Worm (Caenorhabditis elegans): ENCODE data around the gene F07F6.4.

The F07F6.4 gene

DNA sequence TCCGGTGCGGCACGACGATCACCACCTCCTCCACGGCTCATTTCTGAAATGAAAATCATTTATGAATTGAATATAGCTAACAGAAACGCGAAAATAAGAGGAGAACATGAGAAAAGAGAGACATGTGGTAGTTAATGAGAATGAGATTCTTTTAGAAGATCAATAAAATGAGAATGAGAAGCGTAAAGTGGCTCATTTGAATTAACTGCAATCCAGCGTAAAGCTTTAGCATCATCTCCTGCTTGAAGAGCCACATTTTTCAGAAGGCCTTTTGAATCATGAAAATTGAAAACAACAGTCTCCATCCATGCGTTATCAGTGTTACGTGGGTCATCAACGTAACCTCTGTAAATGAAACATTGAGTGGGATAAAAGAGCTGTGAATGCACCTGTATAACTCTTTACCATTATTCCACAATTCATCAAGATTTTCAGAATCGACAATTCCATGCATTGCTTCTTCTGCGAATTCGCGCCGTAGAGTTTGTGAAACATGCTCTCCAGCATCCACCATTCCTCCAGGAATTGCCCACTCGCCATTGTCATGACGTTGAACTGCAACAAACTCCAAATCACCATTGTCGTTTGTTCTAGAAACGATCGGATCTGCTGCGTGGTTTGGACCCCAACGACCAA lies 40.5 kb downstream of the F07F6.4 start, which contains the start of gene rsp-4:
Gene rsp-4 (minus strand): TSS at position 51 of the 636 bp plus-strand sequence.
- TF ChIP-seq nfyb-1 (GFP tag; IDR thresholded peaks at IDR 0.05) = 0 out of 2 replicates have a peak, but pooled peaks have one; percentile 36
- no peak for TF ChIP-seq bed-1 (GFP tag; IDR thresholded peaks at IDR 0.05)

- TF ChIP-seq tbp1 (GFP tag; optimal IDR thresholded peaks at IDR 0.05) = no peak
- peak; percentile 40; the same call in 1 of the 2 replicates for TF ChIP-seq B0336.3 (GFP tag; IDR thresholded peaks at IDR 0.05)
- no peak for TF ChIP-seq nhr-90 (tag; optimal IDR thresholded peaks at IDR 0.05)
- 0 out of 2 replicates have a peak, but pooled peaks have one; percentile 11 for TF ChIP-seq Y53G8AR.9 (GFP tag; conservative IDR thresholded peaks at IDR 0.05)
- peak; percentile 36; the same call in 1 of the 2 replicates for TF ChIP-seq Y95B8A.8 (GFP tag; IDR thresholded peaks at IDR 0.05)
- no peak for TF ChIP-seq unc-62 (GFP tag; optimal IDR thresholded peaks at IDR 0.05)
- TF ChIP-seq madf-3 (GFP tag; IDR thresholded peaks at IDR 0.05) = 0 out of 2 replicates have a peak, but pooled peaks have one; percentile 42
- TF ChIP-seq C17E4.6 (GFP tag; IDR thresholded peaks at IDR 0.05) = no peak
- 0 out of 2 replicates have a peak, but pooled peaks have one; percentile 22 for TF ChIP-seq hsf-1 (GFP tag; IDR thresholded peaks at IDR 0.05)
- TF ChIP-seq him-1 (tag; optimal IDR thresholded peaks at IDR 0.05) = peak; percentile 23
Measured at ce11 chrII:5387217-5387616, 42.2 kb downstream of the F07F6.4 start, which contains the start of gene ccpp-6. ccpp-6 (minus strand) TSS chrII:5387317.

ce11 chrII:5384282-5384681 lies 45.1 kb downstream of the F07F6.4 start:
- TF ChIP-seq lin-26 (GFP tag; IDR thresholded peaks at IDR 0.05) (no peak), mxl-1 (tag; optimal IDR thresholded peaks at IDR 0.05) (no peak), lin-54 (GFP tag; optimal IDR thresholded peaks at IDR 0.05) (no peak), madf-8 (GFP tag; conservative IDR thresholded peaks at IDR 0.05) (no peak), fkh-3 (tag; optimal IDR thresholded peaks at IDR 0.05) (no peak), repo-1 (tag; optimal IDR thresholded peaks at IDR 0.05) (no peak), pbrm-1 (GFP tag; IDR thresholded peaks at IDR 0.05) (no peak), hrde-1 (tag; optimal IDR thresholded peaks at IDR 0.05; ENCODE audit: borderline replicate concordance) (peak; percentile 53), ceh-91 (GFP tag; IDR thresholded peaks at IDR 0.05) (no peak), nfyb-1 (GFP tag; IDR thresholded peaks at IDR 0.05) (0 out of 2 replicates have a peak, but pooled peaks have one; percentile 8), mcd-1 (GFP tag; IDR thresholded peaks at IDR 0.05) (no peak), ceh-100 (GFP tag; IDR thresholded peaks at IDR 0.05) (no peak), Y56A3A.18 (GFP tag; IDR thresholded peaks at IDR 0.05) (no peak), F23B12.7 (tag; optimal IDR thresholded peaks at IDR 0.05; ENCODE audit: insufficient read depth) (no peak), snpc-1.3 (tag; optimal IDR thresholded peaks at IDR 0.05; ENCODE audit: insufficient read depth) (no peak), ceh-40 (GFP tag; IDR thresholded peaks at IDR 0.05) (no peak)

DNA sequence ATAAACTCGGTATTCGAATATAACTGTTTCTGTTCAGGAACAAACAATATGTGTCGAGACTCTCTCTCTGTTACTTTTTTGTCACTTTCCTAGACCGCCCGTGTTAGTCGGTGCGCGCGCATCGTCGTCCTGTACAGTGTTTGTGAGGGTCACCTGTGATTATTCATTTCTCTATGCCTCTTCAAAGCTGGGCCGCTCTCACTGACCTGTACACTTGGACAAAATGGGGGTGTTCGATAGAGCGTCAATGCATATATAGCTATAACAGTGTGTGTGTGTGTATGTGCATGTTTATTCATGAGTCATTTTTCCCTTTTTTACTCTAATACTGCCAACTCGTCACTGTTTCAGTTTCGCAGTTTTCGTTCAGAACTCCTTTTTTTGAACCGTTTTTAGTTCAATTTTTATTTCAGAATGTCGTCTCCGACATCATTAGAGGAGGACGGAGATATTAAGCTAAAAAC lies 49.7 kb downstream of the F07F6.4 start, which contains the start of gene pkc-3:
Gene pkc-3 (plus strand): TSS at position 414 of the 464 bp plus-strand sequence.
- TF ChIP-seq tbx-9 (tag; optimal IDR thresholded peaks at IDR 0.05; ENCODE audit: borderline replicate concordance) (no peak), C06A6.2 (GFP tag; conservative IDR thresholded peaks at IDR 0.05) (peak; percentile 35; the same call in 1 of the 2 replicates), chd-7 (tag; optimal IDR thresholded peaks at IDR 0.05) (peak; percentile 82), B0261.1 (tag; optimal IDR thresholded peaks at IDR 0.05) (no peak), atf-7 (tag; optimal IDR thresholded peaks at IDR 0.05) (peak; percentile 76), nfyb-1 (GFP tag; IDR thresholded peaks at IDR 0.05) (peak; percentile 72), ztf-25 (GFP tag; IDR thresholded peaks at IDR 0.05) (no peak), B0035.1 (tag; optimal IDR thresholded peaks at IDR 0.05) (peak; percentile 28), ztf-28 (GFP tag; IDR thresholded peaks at IDR 0.05) (no peak), lag-1 (GFP tag; IDR thresholded peaks at IDR 0.05) (no peak), lsy-27 (tag; optimal IDR thresholded peaks at IDR 0.05; ENCODE audit: borderline replicate concordance, insufficient read depth) (no peak), tbp1 (GFP tag; optimal IDR thresholded peaks at IDR 0.05) (peak; percentile 60), ets-4 (GFP tag; optimal IDR thresholded peaks at IDR 0.05) (peak; percentile 54), snpc-3.4 (tag; optimal IDR thresholded peaks at IDR 0.05) (peak; percentile 80), mes-4 (tag; optimal IDR thresholded peaks at IDR 0.05) (no peak), D2030.7 (GFP tag; IDR thresholded peaks at IDR 0.05) (peak; percentile 25; the same call in 1 of the 2 replicates), bed-2 (GFP tag; IDR thresholded peaks at IDR 0.05) (no peak), ekl-4 (GFP tag; IDR thresholded peaks at IDR 0.05) (peak; percentile 78)
